Fruit fly (Drosophila melanogaster) S2 (cell line): Measurements from ENCODE around the gene Snx1.

ENCODE experiments used
- CG8478 ChIP-seq: fragments of >200 bp; optimal IDR thresholded peaks from 2 replicates; lab custom pipeline; 2018
- CTCF ChIP-seq, 2 experiments: fragments of >200 bp; optimal IDR thresholded peaks; 2 replicates each; lab custom pipeline; 2018

Snx1 gene

dm6 chr2L:3449555-3450320 is at the start of gene Snx1:
Snx1 (plus strand) TSS chr2L:3449683.
- TF ChIP-seq CTCF (optimal IDR thresholded peaks at IDR 0.05; lab: Kevin White, UChicago), result no peak
- no peak for TF ChIP-seq CG8478

DNA sequence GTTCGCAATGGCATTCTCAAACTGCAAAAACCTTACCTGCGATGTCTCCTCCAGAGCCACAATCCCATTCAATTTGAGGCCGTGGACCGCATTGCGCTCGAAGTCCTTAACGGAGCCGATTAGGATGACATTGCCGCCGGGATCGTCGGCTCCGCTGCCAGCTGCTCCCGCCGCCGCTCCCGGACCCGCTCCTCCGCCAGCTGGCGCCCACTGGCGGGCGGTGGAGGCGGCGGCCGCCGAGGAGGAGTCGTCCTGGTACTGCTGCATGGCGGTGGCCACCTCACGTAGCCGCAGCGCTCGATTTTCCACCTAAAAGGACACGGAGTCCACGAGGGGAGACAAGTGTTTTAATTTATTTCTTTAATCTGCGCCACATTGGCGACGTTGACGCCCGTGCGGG is 41.8 kb upstream of the Snx1 start:
- TF ChIP-seq CTCF (optimal IDR thresholded peaks at IDR 0.05; lab: Kevin White, UChicago) (no peak), CG8478 (no peak)

DNA sequence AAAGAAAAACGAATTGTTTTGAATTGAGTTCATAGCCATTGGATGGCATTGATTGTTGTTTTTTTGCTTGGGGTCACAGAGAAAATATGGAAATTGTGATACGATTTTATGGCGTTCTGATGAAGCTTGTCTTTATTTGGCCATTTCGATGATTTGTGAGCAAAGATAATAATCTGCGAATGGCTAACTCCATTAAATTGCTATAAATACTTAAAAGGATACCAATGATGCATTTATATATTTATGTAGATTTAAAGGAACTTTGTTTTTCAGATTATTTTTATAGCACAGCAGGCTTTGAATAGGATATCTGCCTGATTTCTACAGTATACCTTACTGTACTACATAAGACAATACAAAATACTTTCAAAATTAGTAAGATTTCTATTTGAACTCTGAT is 39.2 kb upstream of the Snx1 start, which contains the start of gene CG8840:
CG8840 (plus strand) TSS at position 301 of the 400 bp plus-strand sequence.
- no peak for TF ChIP-seq CTCF (optimal IDR thresholded peaks at IDR 0.05; lab: Kevin White, UChicago)
- no peak for TF ChIP-seq CG8478

DNA sequence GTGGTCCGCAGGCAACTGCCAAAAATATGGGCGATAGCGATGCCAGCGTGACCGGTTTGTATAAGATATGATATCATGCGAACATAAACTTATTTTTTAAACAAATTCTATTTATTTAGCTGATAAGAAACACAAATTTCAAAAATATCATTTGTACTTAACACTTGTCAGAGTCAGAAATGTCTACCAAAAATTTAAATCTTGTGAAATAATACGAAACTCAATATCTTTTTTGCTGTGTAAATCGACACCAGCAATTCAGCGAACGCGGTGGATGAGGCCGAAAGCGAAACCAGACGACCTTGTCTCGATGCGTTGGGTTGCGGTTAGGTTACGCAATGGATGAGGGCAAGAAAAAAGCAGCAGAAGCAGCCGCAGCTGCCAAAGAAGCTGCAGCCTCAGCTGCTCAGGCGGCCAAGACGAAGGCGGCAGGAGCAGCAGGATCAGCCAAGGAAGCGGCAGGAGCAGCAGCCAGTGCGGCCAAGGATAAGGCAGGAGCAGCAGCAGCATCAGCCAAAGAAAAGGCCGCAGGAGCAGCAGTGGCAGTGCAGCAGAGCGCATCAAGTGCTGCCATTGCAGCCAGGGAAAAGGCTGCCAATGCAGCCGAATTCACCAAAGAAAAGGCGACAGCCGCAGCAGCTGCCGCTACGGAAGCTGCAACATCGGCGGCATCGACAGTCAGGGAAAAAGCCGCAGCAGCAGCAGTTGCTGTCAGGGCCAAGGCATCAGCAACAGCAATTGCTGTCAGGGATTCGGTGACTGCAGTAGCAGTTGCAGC is 32.8 kb upstream of the Snx1 start, which contains the start of gene CG31952:
CG31952 (plus strand) TSS at position 167 of the 778 bp plus-strand sequence.
- no peak for TF ChIP-seq CTCF (optimal IDR thresholded peaks at IDR 0.05; lab: Kevin White, UChicago)
- TF ChIP-seq CG8478, result no peak

DNA sequence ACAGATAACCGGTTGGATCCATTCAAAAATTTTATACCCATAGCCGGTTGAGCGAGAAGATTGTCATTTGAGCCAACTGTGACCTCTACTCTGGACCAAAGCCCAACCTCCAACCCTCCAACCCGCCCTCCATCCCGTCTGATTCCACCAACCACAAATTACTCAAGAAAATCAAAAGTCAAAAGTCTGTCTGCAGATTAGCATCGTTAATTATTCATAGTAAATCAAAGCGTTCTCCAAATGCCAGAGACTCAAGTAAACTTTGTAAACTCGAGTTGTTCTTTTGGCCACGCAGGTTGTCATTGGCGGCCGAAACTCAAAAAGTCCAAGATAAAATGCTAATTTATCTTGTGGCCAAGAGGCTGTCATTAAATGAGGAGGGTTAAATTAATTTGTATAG is 31.9 kb upstream of the Snx1 start:
- TF ChIP-seq CTCF (optimal IDR thresholded peaks at IDR 0.05; lab: Kevin White, UChicago), result no peak
- TF ChIP-seq CG8478, result no peak

DNA sequence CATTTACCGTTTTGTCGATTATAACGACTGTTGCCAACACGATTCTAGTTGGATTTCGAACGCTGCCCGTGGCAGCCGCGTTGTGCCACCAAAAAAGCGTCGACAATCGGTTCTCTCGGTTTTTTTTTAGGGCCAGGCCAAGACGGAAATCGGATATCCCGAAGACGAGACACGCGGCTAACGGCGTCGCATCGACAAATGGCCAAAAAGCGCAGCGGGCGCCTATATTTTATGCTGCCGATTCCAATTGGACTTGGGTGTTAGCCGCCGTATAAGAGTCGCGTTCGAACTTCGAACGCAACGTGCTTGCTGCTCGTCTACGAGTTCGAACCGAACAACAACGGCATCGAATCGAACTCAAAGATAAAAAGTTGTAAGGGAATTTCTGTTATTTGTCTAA is 26.7 kb upstream of the Snx1 start:
- TF ChIP-seq CG8478, result no peak
- TF ChIP-seq CTCF (optimal IDR thresholded peaks at IDR 0.05; lab: Kevin White, UChicago), result no peak

- TF ChIP-seq CG8478 (no peak), CTCF (optimal IDR thresholded peaks at IDR 0.05; lab: Kevin White, UChicago) (no peak)
These were observed 23.5 kb upstream of the Snx1 start for dm6 chr2L:3425947-3426346.

DNA sequence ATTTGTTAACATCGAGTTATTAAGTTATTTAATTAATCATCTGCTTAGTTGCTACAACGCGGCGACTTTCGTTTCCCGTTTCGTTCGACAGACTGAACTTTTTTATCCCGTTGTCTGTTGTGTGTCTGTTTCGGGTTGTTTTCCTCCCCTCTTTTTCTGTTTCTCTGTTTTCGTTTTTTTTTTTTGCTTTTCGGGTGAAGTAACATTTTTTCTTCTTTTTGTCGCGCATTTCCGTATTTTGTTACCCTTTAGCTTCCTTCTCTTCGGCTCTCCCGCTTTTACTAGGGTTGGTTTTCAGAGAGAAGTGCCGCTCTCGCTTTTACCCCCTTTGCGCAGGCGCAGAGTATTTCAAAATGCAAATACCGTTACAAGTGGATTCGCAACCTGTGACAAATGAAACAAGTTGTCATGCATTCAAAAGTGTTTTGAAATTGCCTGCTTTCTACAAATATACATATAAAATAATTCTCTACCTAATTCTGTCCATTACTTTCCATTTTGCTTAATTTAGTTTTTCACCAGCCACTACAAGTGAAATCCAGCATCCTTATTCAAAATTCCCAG is 22.7 kb upstream of the Snx1 start, which contains the start of gene Pgant2:
Pgant2 (minus strand) TSS at position 51 of the 564 bp plus-strand sequence.
- TF ChIP-seq CTCF (optimal IDR thresholded peaks at IDR 0.05; lab: Kevin White, UChicago) (no peak), CG8478 (no peak)

DNA sequence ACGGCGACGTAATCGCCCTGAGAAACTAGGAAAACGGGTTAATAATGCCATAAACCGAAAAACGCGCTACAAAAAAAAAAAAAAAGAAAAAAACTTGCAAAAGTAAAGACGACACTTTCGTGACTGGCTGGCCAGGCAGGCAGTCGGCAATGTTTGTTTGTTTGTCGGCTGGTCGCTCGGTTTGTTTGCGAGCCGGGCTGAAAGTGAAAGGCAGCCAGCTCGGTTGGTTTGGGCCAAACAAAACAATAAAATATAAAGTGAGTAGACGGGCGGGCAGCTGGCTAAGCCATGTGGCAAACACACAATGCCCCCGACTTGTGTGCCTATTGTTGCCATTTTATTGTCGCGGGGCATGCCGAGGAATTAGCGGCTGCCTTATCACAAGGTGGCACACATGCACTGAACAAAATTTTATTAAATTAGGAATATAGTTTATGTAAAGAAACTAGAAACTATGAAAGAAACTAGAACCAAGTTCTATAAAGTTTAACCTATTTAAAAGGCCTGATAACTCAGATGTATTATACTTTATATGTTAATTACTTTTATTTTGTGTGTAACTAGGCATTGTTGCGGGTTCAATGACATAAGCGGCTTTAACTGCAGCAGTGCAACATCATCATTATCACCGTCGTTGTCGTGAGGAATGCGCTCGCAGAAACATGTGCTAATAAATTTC is 20.9 kb upstream of the Snx1 start:
- TF ChIP-seq CG8478 (no peak), CTCF (optimal IDR thresholded peaks at IDR 0.05; lab: Kevin White, UChicago) (no peak)

DNA sequence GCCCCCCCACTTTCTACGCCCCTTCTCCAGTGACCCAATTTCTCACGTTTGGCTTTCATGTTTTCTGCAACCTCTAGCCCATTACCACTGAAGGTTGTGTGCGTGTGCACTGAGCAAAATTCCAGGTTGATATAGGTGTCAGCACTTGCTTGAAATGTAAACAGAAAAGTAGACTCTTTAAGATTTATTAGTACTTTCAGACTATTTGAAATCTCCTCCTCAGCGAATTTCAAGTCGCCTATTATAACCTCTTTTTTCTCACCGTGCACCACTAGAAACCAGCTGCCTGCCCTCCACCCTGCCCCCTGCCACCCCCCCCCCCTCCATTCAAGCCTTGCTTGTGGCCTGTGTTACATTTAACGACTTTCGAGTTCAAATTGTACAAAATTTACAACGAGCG is 14.4 kb upstream of the Snx1 start:
- TF ChIP-seq CTCF (optimal IDR thresholded peaks at IDR 0.05; lab: Kevin White, UChicago), result no peak
- no peak for TF ChIP-seq CG8478

DNA sequence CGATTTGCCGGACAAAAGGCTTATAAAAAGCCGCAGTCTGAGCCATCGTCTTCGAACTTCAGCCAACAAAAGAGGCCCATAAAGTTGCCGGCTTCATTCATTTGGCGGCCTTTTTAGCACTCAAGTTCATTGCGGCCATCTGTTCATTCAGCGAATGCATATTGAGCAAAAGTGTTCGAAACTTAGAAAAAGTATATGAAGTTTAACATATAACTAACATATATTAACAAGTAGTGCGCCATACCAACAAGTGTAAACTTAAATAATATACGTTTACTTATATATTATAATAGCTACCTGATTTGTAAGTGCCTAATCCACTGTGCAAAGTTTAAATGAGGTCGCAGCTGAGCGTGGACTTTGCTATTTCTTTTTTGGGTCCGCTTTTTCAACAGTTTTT is 13.1 kb upstream of the Snx1 start:
- TF ChIP-seq CTCF (optimal IDR thresholded peaks at IDR 0.05; lab: Kevin White, UChicago) (no peak), CG8478 (no peak)

DNA sequence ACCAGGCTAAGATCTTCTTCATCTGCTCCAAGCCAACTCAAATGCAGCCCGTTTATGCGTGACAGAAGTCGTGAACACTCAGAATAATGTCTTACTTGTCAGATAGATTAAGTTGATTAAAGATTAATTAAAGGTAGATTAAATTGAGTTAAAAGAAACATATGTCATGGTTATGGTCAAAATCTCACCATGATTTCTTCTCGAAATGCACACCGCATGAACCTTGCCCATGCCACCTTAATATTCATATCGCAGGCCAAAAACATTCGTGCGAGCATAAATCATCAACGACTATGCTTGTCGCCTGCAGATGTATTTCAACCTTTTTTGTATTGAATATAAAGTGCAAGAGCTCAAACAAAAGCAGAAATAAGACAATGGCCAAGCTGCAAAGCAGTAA is 12.4 kb upstream of the Snx1 start:
- TF ChIP-seq CTCF (optimal IDR thresholded peaks at IDR 0.05; lab: Kevin White, UChicago), result no peak
- no peak for TF ChIP-seq CG8478

DNA sequence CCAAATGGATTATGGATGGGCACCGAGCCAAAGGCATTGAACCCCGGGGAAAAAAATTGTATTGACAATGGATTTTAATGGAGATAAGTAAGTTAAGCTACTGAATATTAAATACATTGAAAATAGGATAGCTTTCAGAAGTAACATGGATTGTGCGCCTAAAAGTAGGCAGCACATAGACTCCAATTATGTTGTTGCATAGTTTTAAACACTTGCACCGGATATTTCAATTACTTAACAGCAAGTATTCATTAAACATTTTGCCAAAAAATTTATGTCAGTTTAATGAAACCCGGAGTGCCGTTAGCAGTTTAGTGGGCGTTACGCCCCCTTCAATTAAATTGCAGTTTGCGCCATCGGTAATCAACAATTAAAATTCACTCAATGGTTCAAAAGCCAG is 11.4 kb upstream of the Snx1 start:
- no peak for TF ChIP-seq CG8478
- TF ChIP-seq CTCF (optimal IDR thresholded peaks at IDR 0.05; lab: Kevin White, UChicago), result no peak

- TF ChIP-seq CG8478, result no peak
- TF ChIP-seq CTCF (optimal IDR thresholded peaks at IDR 0.05; lab: Kevin White, UChicago), result no peak
These were observed 10.0 kb upstream of the Snx1 start for dm6 chr2L:3439502-3439901.

dm6 chr2L:3440322-3440721 is 9.2 kb upstream of the Snx1 start:
- TF ChIP-seq CTCF (optimal IDR thresholded peaks at IDR 0.05; lab: Kevin White, UChicago), result no peak
- TF ChIP-seq CG8478, result no peak
